Worm (Caenorhabditis elegans) whole organism, L1 larva: Measurements from ENCODE around the gene lge-1.

Source experiments
- C04F5.9 ChIP-seq: sonication (generic microtip); optimal IDR thresholded peaks from 2 replicates; lab custom pipeline; 2016; ENCODE audit warnings: missing genetic modification characterization, missing compliant biosample characterization
- F16B12.6 ChIP-seq: fragments of 150-350 bp; optimal IDR thresholded peaks from 2 replicates; lab custom pipeline; 2014; ENCODE audit warnings: missing biosample characterization, missing genetic modification characterization
- blmp-1 ChIP-seq: fragments of 150-350 bp; optimal IDR thresholded peaks from 2 replicates; lab custom pipeline; 2014; ENCODE audit warnings: missing biosample characterization, missing genetic modification characterization
- ceh-82 ChIP-seq, 3 experiments: fragments of 150-350 bp in 1 of 3; sonication (generic microtip) in 2 of 3; optimal IDR thresholded peaks; 2 replicates each; lab custom pipeline; 2014 to 2017; ENCODE audit warnings: missing biosample characterization in 3 of 3, missing genetic modification characterization in 3 of 3
- ceh-90 ChIP-seq: sonication (generic microtip); optimal IDR thresholded peaks from 2 replicates; lab custom pipeline; 2016; ENCODE audit warnings: missing genetic modification characterization, missing compliant biosample characterization
- efl-1 ChIP-seq, 4 experiments: fragments of 150-350 bp; optimal IDR thresholded peaks in 3 of 4; peaks in 1 of 4; 1 replicate in 1 of 4; 2 replicates in 3 of 4; lab custom pipeline; 2014; ENCODE audit warnings: missing biosample characterization in 2 of 4, missing genetic modification characterization in 2 of 4, missing genetic modification reagents in 2 of 4
- efl-3 ChIP-seq: fragments of 200-800 bp; sonication (Bioruptor generic); optimal IDR thresholded peaks from 2 replicates; lab custom pipeline; 2018; ENCODE audit warnings: mild to moderate bottlenecking, missing genetic modification characterization, missing compliant biosample characterization
- elt-3 ChIP-seq, 6 experiments: fragments of 150-350 bp in 1 of 6; sonication (generic microtip); optimal IDR thresholded peaks; 2 replicates each; lab custom pipeline; 2017 to 2018; ENCODE audit warnings: missing biosample characterization in 6 of 6, missing genetic modification characterization in 6 of 6, inconsistent platforms in 1 of 6
- fkh-4 ChIP-seq: sonication (generic microtip); optimal IDR thresholded peaks from 2 replicates; lab custom pipeline; 2016; ENCODE audit warnings: missing compliant biosample characterization, missing genetic modification characterization, borderline replicate concordance
- fkh-8 ChIP-seq: sonication (generic microtip); optimal IDR thresholded peaks from 2 replicates; lab custom pipeline; 2016; ENCODE audit warnings: mild to moderate bottlenecking, missing genetic modification characterization, missing compliant biosample characterization
- grh-1 ChIP-seq: fragments of 200-800 bp; sonication (Bioruptor generic); IDR thresholded peaks from 2 replicates; pipeline ENCODE4 v1.3.6; 2022; ENCODE audit warnings: missing genetic modification reagents, missing genetic modification characterization, missing compliant biosample characterization
- hlh-4 ChIP-seq: sonication (generic microtip); optimal IDR thresholded peaks from 2 replicates; lab custom pipeline; 2016; ENCODE audit warnings: mild to moderate bottlenecking, missing genetic modification characterization, missing compliant biosample characterization
- hpl-2 ChIP-seq: fragments of 150-350 bp; optimal IDR thresholded peaks from 2 replicates; lab custom pipeline; 2014; ENCODE audit warnings: missing biosample characterization, missing genetic modification reagents, missing genetic modification characterization
- lin-13 ChIP-seq: fragments of 150-350 bp; optimal IDR thresholded peaks from 2 replicates; lab custom pipeline; 2014; ENCODE audit warnings: missing biosample characterization, missing genetic modification reagents, missing genetic modification characterization
- lin-14 ChIP-seq: fragments of 200-800 bp; sonication (Bioruptor generic); optimal IDR thresholded peaks from 2 replicates; lab custom pipeline; 2018; ENCODE audit warnings: mild to moderate bottlenecking, missing genetic modification characterization, moderate library complexity, missing compliant biosample characterization
- lin-15B ChIP-seq: fragments of 150-350 bp; sonication (generic microtip); optimal IDR thresholded peaks from 3 replicates; lab custom pipeline; 2014; ENCODE audit warnings: missing biosample characterization, missing genetic modification characterization
- lin-35 ChIP-seq, 2 experiments: fragments of 150-350 bp; optimal IDR thresholded peaks; 2 replicates each; lab custom pipeline; 2014; ENCODE audit warnings: missing biosample characterization in 2 of 2, missing genetic modification characterization in 2 of 2, missing genetic modification reagents in 2 of 2
- mab-9 ChIP-seq: fragments of 200-800 bp; sonication (Bioruptor generic); IDR thresholded peaks from 2 replicates; pipeline ENCODE4 v1.3.6; 2022; ENCODE audit warnings: missing genetic modification reagents, missing genetic modification characterization, missing compliant biosample characterization
- mdl-1 ChIP-seq, 2 experiments: fragments of 150-350 bp; optimal IDR thresholded peaks; 2 replicates each; lab custom pipeline; 2014 to 2017; ENCODE audit warnings: missing biosample characterization in 2 of 2, missing genetic modification characterization in 2 of 2, inconsistent platforms in 1 of 2
- mef-2 ChIP-seq: fragments of 150-350 bp; optimal IDR thresholded peaks from 2 replicates; lab custom pipeline; 2014; ENCODE audit warnings: missing biosample characterization, missing genetic modification characterization
- nhr-47 ChIP-seq: sonication (generic microtip); optimal IDR thresholded peaks from 2 replicates; lab custom pipeline; 2016; ENCODE audit warnings: mild to moderate bottlenecking, missing genetic modification characterization, moderate library complexity, missing compliant biosample characterization
- nhr-71 ChIP-seq: sonication (generic microtip); optimal IDR thresholded peaks from 2 replicates; lab custom pipeline; 2016; ENCODE audit warnings: mild to moderate bottlenecking, missing genetic modification characterization, moderate library complexity, missing compliant biosample characterization
- nhr-85 ChIP-seq: sonication (generic microtip); peaks from one replicate; lab custom pipeline; 2016; ENCODE audit warnings: missing genetic modification characterization, inconsistent platforms, missing compliant biosample characterization
- nhr-90 ChIP-seq: sonication (generic microtip); optimal IDR thresholded peaks from 2 replicates; lab custom pipeline; 2016; ENCODE audit warnings: mild to moderate bottlenecking, missing genetic modification characterization, missing compliant biosample characterization; ENCODE audit not compliant: poor library complexity
- pag-3 ChIP-seq: sonication (generic microtip); optimal IDR thresholded peaks from 2 replicates; lab custom pipeline; 2017; ENCODE audit warnings: missing genetic modification characterization, mild to moderate bottlenecking, missing compliant biosample characterization, antibody characterized with exemption, borderline replicate concordance; ENCODE audit not compliant: insufficient read depth
- sup-37 ChIP-seq: fragments of 200-800 bp; sonication (Bioruptor generic); optimal IDR thresholded peaks from 2 replicates; lab custom pipeline; 2018; ENCODE audit warnings: mild to moderate bottlenecking, missing genetic modification characterization, missing compliant biosample characterization
- tbx-2 ChIP-seq: sonication (generic microtip); optimal IDR thresholded peaks from 2 replicates; lab custom pipeline; 2016; ENCODE audit warnings: missing genetic modification characterization, missing compliant biosample characterization
- tlp-1 ChIP-seq: fragments of 150-350 bp; optimal IDR thresholded peaks from 2 replicates; lab custom pipeline; 2014; ENCODE audit warnings: missing biosample characterization, missing genetic modification characterization
- xbp-1 ChIP-seq: sonication (generic microtip); optimal IDR thresholded peaks from 2 replicates; lab custom pipeline; 2016; ENCODE audit warnings: missing genetic modification characterization, missing compliant biosample characterization

The lge-1 gene

ce11 chrX:10933308-10934014, 32.9 kb upstream of the lge-1 start:
- TF ChIP-seq tbx-2 (tag; lab: Kevin White, UChicago) (peak; percentile 12), lin-14 (peak; percentile 51), pag-3 (no peak), C04F5.9 (tag; lab: Kevin White, UChicago) (no peak), nhr-85 (tag; lab: Kevin White, UChicago) (peak; percentile 71), elt-3 (tag; optimal IDR thresholded peaks at IDR 0.05; lab: Kevin White, UChicago) (peak in 1 of 6 experiments; percentile 57), nhr-71 (tag; lab: Kevin White, UChicago) (no peak), efl-1 (optimal IDR thresholded peaks at IDR 0.05; lab: Kevin White, UChicago) (no peak), efl-1 (GFP tag; optimal IDR thresholded peaks at IDR 0.05 in 1 of 2; lab: Kevin White, UChicago) (peak in 1 of 2 experiments; percentile 78)

- no peak for TF ChIP-seq F16B12.6 (tag; lab: Kevin White, UChicago)
- TF ChIP-seq efl-3, result no peak
- no peak for TF ChIP-seq tlp-1 (tag; lab: Kevin White, UChicago)
- no peak for TF ChIP-seq sup-37 (GFP tag; lab: Kevin White, UChicago)
- no peak for TF ChIP-seq ceh-90 (tag; lab: Kevin White, UChicago)
- no peak for TF ChIP-seq ceh-82 (tag; optimal IDR thresholded peaks at IDR 0.05; lab: Kevin White, UChicago)
Observed at ce11 chrX:10941255-10941654, 25.1 kb upstream of the lge-1 start, which contains the start of gene pho-7. Gene pho-7 (minus strand): TSS chrX:10941355.

ce11 chrX:10948852-10949251, 17.5 kb upstream of the lge-1 start, which contains the start of gene T21B6.3:
Gene T21B6.3 (minus strand): TSS chrX:10948952.
- TF ChIP-seq efl-1 (optimal IDR thresholded peaks at IDR 0.05; lab: Kevin White, UChicago) (no peak), efl-1 (GFP tag; optimal IDR thresholded peaks at IDR 0.05 in 1 of 2; lab: Kevin White, UChicago) (peak in 1 of 2 experiments; percentile 41), hlh-4 (tag; lab: Kevin White, UChicago) (no peak)

ce11 chrX:10951168-10951567, 15.2 kb upstream of the lge-1 start, which contains the start of gene K09C8.7:
Gene K09C8.7 (minus strand): TSS chrX:10951393.
- TF ChIP-seq fkh-8 (tag; lab: Kevin White, UChicago), result no peak
- TF ChIP-seq tbx-2 (tag; lab: Kevin White, UChicago), result no peak
- TF ChIP-seq blmp-1 (tag; lab: Kevin White, UChicago), result peak; percentile 60
- peak in 1 of 2 experiments; percentile 9 for TF ChIP-seq lin-35 (GFP tag; optimal IDR thresholded peaks at IDR 0.05; lab: Kevin White, UChicago)
- no peak for TF ChIP-seq elt-3 (tag; optimal IDR thresholded peaks at IDR 0.05; lab: Kevin White, UChicago)

- TF ChIP-seq mdl-1 (tag; optimal IDR thresholded peaks at IDR 0.05; lab: Kevin White, UChicago) (no peak), ceh-82 (tag; optimal IDR thresholded peaks at IDR 0.05; lab: Kevin White, UChicago) (no peak), sup-37 (GFP tag; lab: Kevin White, UChicago) (no peak), blmp-1 (tag; lab: Kevin White, UChicago) (no peak), lin-13 (GFP tag; lab: Kevin White, UChicago) (no peak), nhr-47 (tag; lab: Kevin White, UChicago) (no peak), ceh-90 (tag; lab: Kevin White, UChicago) (no peak), hpl-2 (no peak)
Observed at ce11 chrX:10951922-10952321, 14.4 kb upstream of the lge-1 start.

ce11 chrX:10953834-10954233, 12.5 kb upstream of the lge-1 start, which contains the start of gene pbo-4:
Gene pbo-4 (plus strand): TSS chrX:10954134.
- no peak for TF ChIP-seq lin-15B (tag; lab: Kevin White, UChicago)
- TF ChIP-seq nhr-90 (tag; lab: Kevin White, UChicago), result no peak
- no peak for TF ChIP-seq lin-35 (GFP tag; optimal IDR thresholded peaks at IDR 0.05; lab: Kevin White, UChicago)
- TF ChIP-seq mef-2 (tag; lab: Kevin White, UChicago), result no peak
- TF ChIP-seq xbp-1 (tag; lab: Kevin White, UChicago), result no peak
- TF ChIP-seq fkh-4 (tag; lab: Kevin White, UChicago), result no peak
- TF ChIP-seq mab-9 (GFP tag; lab: Robert Waterston, UW), result no peak
- TF ChIP-seq grh-1 (GFP tag; lab: Robert Waterston, UW), result no peak
